Fruit fly (Drosophila melanogaster): ENCODE measurements around the gene Tbcc.

- TF ChIP-seq usp (GFP tag; optimal IDR thresholded peaks at IDR 0.05) = no peak
- no peak for TF ChIP-seq CG8478 (optimal IDR thresholded peaks at IDR 0.05)
Observed at dm6 chr2L:4230562-4230961, 43.0 kb upstream of the Tbcc start.
